Worm (Caenorhabditis elegans) whole organism, early embryonic: ENCODE results near the gene F23B12.7.

Experiments used
- ama-1 ChIP-seq: fragments of 150-350 bp; optimal IDR thresholded peaks from 2 replicates; lab custom pipeline; 2014
- hmg-4 ChIP-seq: fragments of 200-800 bp; sonication (Bioruptor generic); optimal IDR thresholded peaks from 2 replicates; lab custom pipeline; 2018; ENCODE audit warnings: mild to moderate bottlenecking, missing genetic modification characterization, missing compliant biosample characterization
- scrt-1 ChIP-seq: fragments of 200-800 bp; sonication (Bioruptor generic); IDR thresholded peaks from 2 replicates; pipeline ENCODE4 v1.3.6; 2022; ENCODE audit warnings: missing genetic modification characterization, missing compliant biosample characterization

- TF ChIP-seq scrt-1 (GFP tag; lab: Robert Waterston, UW): no peak
- TF ChIP-seq ama-1 (lab: Kevin White, UChicago): no peak
- TF ChIP-seq hmg-4 (GFP tag; lab: Kevin White, UChicago): no peak
Measured at ce11 chrV:14417735-14418134, 31.8 kb upstream of the F23B12.7 start, which contains the start of the genes nxf-2 and set-31.
